Fruit fly (Drosophila melanogaster) whole organism, adult: ENCODE data around the gene CG34325.
A peak's percentile ranks its signal among the peaks of the same experiment; 100 is the strongest.

Experiments used
- CG1620 ChIP-seq: fragments of 200-800 bp; sonication (Bioruptor generic); optimal IDR thresholded peaks from 2 replicates; lab custom pipeline; 2016; ENCODE audit warnings: missing biosample characterization, missing genetic modification characterization
- CG7045 ChIP-seq: fragments of 200-800 bp; sonication (Bioruptor generic); optimal IDR thresholded peaks from 2 replicates; lab custom pipeline; 2017; ENCODE audit warnings: missing biosample characterization, mild to moderate bottlenecking, missing genetic modification characterization
- Clk ChIP-seq: fragments of 200-800 bp; sonication (Bioruptor generic); optimal IDR thresholded peaks from 2 replicates; lab custom pipeline; 2017; ENCODE audit warnings: missing biosample characterization, missing genetic modification characterization
- Crg-1 ChIP-seq: fragments of 200-800 bp; sonication (Bioruptor generic); optimal IDR thresholded peaks from 2 replicates; lab custom pipeline; 2016; ENCODE audit warnings: missing biosample characterization, missing genetic modification characterization
- Mnt ChIP-seq: fragments of 200-800 bp; sonication (Bioruptor generic); optimal IDR thresholded peaks from 2 replicates; lab custom pipeline; 2016; ENCODE audit warnings: missing biosample characterization, mild to moderate bottlenecking, missing genetic modification characterization
- kay ChIP-seq: fragments of 200-800 bp; sonication (Bioruptor generic); peaks from one replicate; lab custom pipeline; 2016; ENCODE audit warnings: missing biosample characterization, missing genetic modification characterization, borderline replicate concordance
- ovo ChIP-seq: fragments of 200-800 bp; sonication (Bioruptor generic); optimal IDR thresholded peaks from 2 replicates; lab custom pipeline; 2016; ENCODE audit warnings: missing biosample characterization, missing genetic modification characterization
- tj ChIP-seq: fragments of 200-800 bp; sonication (Bioruptor generic); optimal IDR thresholded peaks from 3 replicates; lab custom pipeline; 2017; ENCODE audit warnings: missing biosample characterization, mild to moderate bottlenecking, missing genetic modification characterization, moderate library complexity

DNA sequence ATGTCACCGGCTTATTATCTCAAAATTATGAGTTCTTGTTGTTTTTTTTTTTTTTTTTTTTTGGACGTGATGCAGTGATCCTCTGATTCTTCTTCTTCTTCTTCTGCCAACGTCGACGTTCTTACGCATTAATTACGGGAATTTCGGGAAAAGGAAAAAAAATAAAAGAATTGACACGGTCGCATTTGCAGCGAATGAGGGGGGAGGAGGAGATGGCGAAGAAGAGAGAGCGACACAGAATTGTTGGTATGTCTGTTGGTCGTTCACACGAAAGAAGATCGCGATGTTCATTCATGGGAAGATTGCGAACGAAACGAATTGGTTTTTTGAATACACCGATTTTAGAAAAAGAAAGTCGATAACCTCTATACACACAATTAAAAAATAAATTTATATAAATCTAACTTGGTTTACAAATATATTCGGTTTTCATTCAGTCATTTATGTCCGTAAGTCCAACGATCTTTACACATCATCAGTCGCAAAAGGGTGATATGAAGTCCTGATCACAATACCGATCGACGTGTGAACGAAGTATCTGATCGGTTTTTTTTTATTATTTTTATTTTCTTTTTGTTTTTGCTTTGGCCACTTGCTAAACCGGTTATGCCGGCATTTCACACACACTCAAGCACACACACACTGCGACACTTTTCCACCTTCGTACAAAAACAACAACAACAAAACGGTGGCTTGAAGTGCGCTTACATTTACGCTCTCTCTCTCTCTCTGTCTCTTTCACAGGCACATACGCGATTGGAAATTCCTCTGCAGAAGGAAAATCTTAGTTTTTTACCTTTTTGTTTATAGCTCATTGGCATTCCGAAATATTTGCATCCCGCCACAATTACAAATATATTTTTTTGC lies 29.7 kb upstream of the CG34325 start:
- TF ChIP-seq kay (GFP tag; lab: Kevin White, UChicago) (peak; percentile 79), Crg-1 (GFP tag; lab: Kevin White, UChicago) (no peak), CG1620 (GFP tag; lab: Kevin White, UChicago) (peak; percentile 22), ovo (GFP tag; lab: Kevin White, UChicago) (no peak), CG7045 (peak; percentile 49), Clk (GFP tag; lab: Kevin White, UChicago) (no peak), tj (GFP tag; lab: Kevin White, UChicago) (peak; percentile 46), Mnt (GFP tag; lab: Kevin White, UChicago) (peak; percentile 12)
